Fruit fly (Drosophila melanogaster): ENCODE measurements around the gene Ccp84Ab.

Gene Ccp84Ab

dm6 chr3R:6678480-6678879 is 24.2 kb downstream of the Ccp84Ab start, which contains the start of gene lab (continued):
- no peak for TF ChIP-seq CG16813 (GFP tag; IDR thresholded peaks at IDR 0.05; ENCODE audit: partially characterized antibody)
- no peak for TF ChIP-seq Dip2 (GFP tag; IDR thresholded peaks at IDR 0.05)
- TF ChIP-seq ftz-f1 (GFP tag; optimal IDR thresholded peaks at IDR 0.05), result no peak
- TF ChIP-seq sim (GFP tag; IDR thresholded peaks at IDR 0.05), result 0 out of 2 replicates have a peak, but pooled peaks have one; percentile 24
- TF ChIP-seq CG14860 (GFP tag; IDR thresholded peaks at IDR 0.05; ENCODE audit: partially characterized antibody), result no peak
- TF ChIP-seq ato (GFP tag; IDR thresholded peaks at IDR 0.05; ENCODE audit: partially characterized antibody), result 0 out of 2 replicates have a peak, but pooled peaks have one; percentile 27
- no peak for TF ChIP-seq org-1 (GFP tag; optimal IDR thresholded peaks at IDR 0.05)
- no peak for TF ChIP-seq ranshi (GFP tag; IDR thresholded peaks at IDR 0.05)
- no peak for TF ChIP-seq gro (GFP tag; optimal IDR thresholded peaks at IDR 0.05)
- no peak for TF ChIP-seq lov (optimal IDR thresholded peaks at IDR 0.05)
- no peak; the same call in 2 of the 3 replicates for TF ChIP-seq lov (GFP tag; IDR thresholded peaks at IDR 0.05)
- TF ChIP-seq repo (GFP tag; optimal IDR thresholded peaks at IDR 0.05), result no peak
- no peak for TF ChIP-seq Hr51 (GFP tag; optimal IDR thresholded peaks at IDR 0.05)
- no peak for TF ChIP-seq Sry-δ (GFP tag; optimal IDR thresholded peaks at IDR 0.05)
- no peak for TF ChIP-seq CG1024 (GFP tag; IDR thresholded peaks at IDR 0.05)
- TF ChIP-seq nerfin-2 (GFP tag; IDR thresholded peaks at IDR 0.05; ENCODE audit: partially characterized antibody), result 0 out of 2 replicates have a peak, but pooled peaks have one; percentile 30
- TF ChIP-seq Deaf1 (tag; optimal IDR thresholded peaks at IDR 0.05), result peak; percentile 89
- peak; percentile 4 for TF ChIP-seq CG3995 (GFP tag; optimal IDR thresholded peaks at IDR 0.05)
- no peak for TF ChIP-seq CG11398 (GFP tag; optimal IDR thresholded peaks at IDR 0.05)
- TF ChIP-seq Sox100B (GFP tag; optimal IDR thresholded peaks at IDR 0.05), result no peak
- TF ChIP-seq peb (GFP tag; IDR thresholded peaks at IDR 0.05), result no peak
- 0 out of 3 replicates have a peak, but pooled peaks have one; percentile 54 for TF ChIP-seq Opbp (GFP tag; IDR thresholded peaks at IDR 0.05; ENCODE audit: partially characterized antibody)
- no peak for TF ChIP-seq CG1233 (GFP tag; optimal IDR thresholded peaks at IDR 0.05)
- TF ChIP-seq CG10565 (GFP tag; optimal IDR thresholded peaks at IDR 0.05), result no peak
- TF ChIP-seq exex (tag; optimal IDR thresholded peaks at IDR 0.05), result no peak
- no peak for TF ChIP-seq CG12391 (tag; optimal IDR thresholded peaks at IDR 0.05)
- peak in 1 of 2 experiments; percentile 15 for TF ChIP-seq chif (GFP tag; optimal IDR thresholded peaks at IDR 0.05)
- no peak for TF ChIP-seq nmo (GFP tag; optimal IDR thresholded peaks at IDR 0.05)
- no peak for TF ChIP-seq Dad (GFP tag; optimal IDR thresholded peaks at IDR 0.05)
- no peak for TF ChIP-seq rib (GFP tag; IDR thresholded peaks at IDR 0.05)
- TF ChIP-seq bbx (GFP tag; IDR thresholded peaks at IDR 0.05; ENCODE audit: partially characterized antibody), result 0 out of 2 replicates have a peak, but pooled peaks have one; percentile 15
- peak; percentile 85 for TF ChIP-seq CG5180 (GFP tag; optimal IDR thresholded peaks at IDR 0.05)
- TF ChIP-seq CG42726 (GFP tag; IDR thresholded peaks at IDR 0.05; ENCODE audit: partially characterized antibody), result peak; percentile 59; the same call in 1 of the 2 replicates
- no peak for TF ChIP-seq CG10543 (GFP tag; optimal IDR thresholded peaks at IDR 0.05)
- peak; percentile 61 for TF ChIP-seq HLHmδ (GFP tag; optimal IDR thresholded peaks at IDR 0.05)
- peak; percentile 71 for TF ChIP-seq GATAe (GFP tag; conservative IDR thresholded peaks at IDR 0.05)
- TF ChIP-seq CG10267 (tag; optimal IDR thresholded peaks at IDR 0.05), result no peak
- no peak for TF ChIP-seq unc-4 (GFP tag; IDR thresholded peaks at IDR 0.05; ENCODE audit: partially characterized antibody)
- TF ChIP-seq chm (GFP tag; IDR thresholded peaks at IDR 0.05), result peak; percentile 47; the same call in 1 of the 2 replicates
- no peak for TF ChIP-seq CG18011 (GFP tag; optimal IDR thresholded peaks at IDR 0.05)
- no peak for TF ChIP-seq crp (GFP tag; optimal IDR thresholded peaks at IDR 0.05)
- TF ChIP-seq Doc3 (GFP tag; IDR thresholded peaks at IDR 0.05; ENCODE audit: partially characterized antibody), result no peak
- peak; percentile 97 for TF ChIP-seq Nf-YB (GFP tag; optimal IDR thresholded peaks at IDR 0.05)
- TF ChIP-seq run (tag; optimal IDR thresholded peaks at IDR 0.05), result no peak
- no peak for TF ChIP-seq nerfin-1 (tag; optimal IDR thresholded peaks at IDR 0.05)
- no peak for TF ChIP-seq sima (GFP tag; optimal IDR thresholded peaks at IDR 0.05)
- no peak for TF ChIP-seq CG13894 (tag; optimal IDR thresholded peaks at IDR 0.05)
- no peak for TF ChIP-seq Abd-B (GFP tag; optimal IDR thresholded peaks at IDR 0.05)
- peak; percentile 99 for TF ChIP-seq CG10321 (GFP tag; IDR thresholded peaks at IDR 0.05)

Data from whole organism, embryonic.